Fruit fly (Drosophila melanogaster) whole organism, embryonic: ENCODE results near the gene CG15923.
A peak's percentile ranks its signal among the peaks of the same experiment; 100 is the strongest.

Source experiments
- Atf6 ChIP-seq: fragments of 200-800 bp; sonication (Bioruptor generic); IDR thresholded peaks from 2 replicates; pipeline ENCODE4 v1.3.6; 2022; ENCODE audit warnings: missing biosample characterization, missing genetic modification characterization
- Blimp-1 ChIP-seq: fragments of 200-800 bp; sonication (Bioruptor generic); optimal IDR thresholded peaks from 3 replicates; lab custom pipeline; 2018; ENCODE audit warnings: missing biosample characterization, missing genetic modification characterization, mild to moderate bottlenecking, moderate library complexity, missing genetic modification reagents
- CG1024 ChIP-seq: fragments of 200-800 bp; sonication (Bioruptor generic); IDR thresholded peaks from 2 replicates; pipeline ENCODE4 v1.3.6; 2022; ENCODE audit warnings: missing biosample characterization, missing genetic modification characterization
- CG10274 ChIP-seq: fragments of 200-800 bp; sonication (Bioruptor generic); optimal IDR thresholded peaks from 3 replicates; lab custom pipeline; 2017; ENCODE audit warnings: missing biosample characterization, mild to moderate bottlenecking, missing genetic modification characterization
- CG13424 ChIP-seq: fragments of 200-800 bp; sonication (Bioruptor generic); optimal IDR thresholded peaks from 2 replicates; lab custom pipeline; 2019; ENCODE audit warnings: missing biosample characterization, mild to moderate bottlenecking, missing genetic modification characterization, moderate library complexity
- CG14710 ChIP-seq: fragments of 200-800 bp; sonication (Bioruptor generic); optimal IDR thresholded peaks from 3 replicates; lab custom pipeline; 2019; ENCODE audit warnings: missing biosample characterization, mild to moderate bottlenecking, missing genetic modification characterization, moderate library complexity
- CG1602 ChIP-seq: fragments of 200-800 bp; sonication (Bioruptor generic); optimal IDR thresholded peaks from 3 replicates; lab custom pipeline; 2016; ENCODE audit warnings: missing biosample characterization, missing genetic modification characterization
- CG1647 ChIP-seq: fragments of 200-800 bp; sonication (Bioruptor generic); optimal IDR thresholded peaks from 3 replicates; lab custom pipeline; 2016; ENCODE audit warnings: missing biosample characterization, missing genetic modification characterization
- CG16813 ChIP-seq: fragments of 200-800 bp; sonication (Bioruptor generic); IDR thresholded peaks from 3 replicates; pipeline ENCODE4 v1.3.6; 2022; ENCODE audit warnings: missing biosample characterization, missing genetic modification characterization; ENCODE audit not compliant: partially characterized antibody
- CG1792 ChIP-seq: fragments of 200-800 bp; sonication (Bioruptor generic); optimal IDR thresholded peaks from 2 replicates; lab custom pipeline; 2016; ENCODE audit warnings: missing biosample characterization, missing genetic modification characterization
- CG2712 ChIP-seq: fragments of 200-800 bp; optimal IDR thresholded peaks from 3 replicates; lab custom pipeline; 2019; ENCODE audit warnings: missing biosample characterization, mild to moderate bottlenecking, missing genetic modification characterization, moderate library complexity
- CG32532 ChIP-seq: fragments of 200-800 bp; sonication (Bioruptor generic); IDR thresholded peaks from 2 replicates; pipeline ENCODE4 v1.3.6; 2022; ENCODE audit warnings: missing biosample characterization, missing genetic modification characterization
- CG32767 ChIP-seq: fragments of 200-800 bp; sonication (Bioruptor generic); IDR thresholded peaks from 2 replicates; pipeline ENCODE4 v1.3.6; 2022; ENCODE audit warnings: missing biosample characterization, missing genetic modification characterization
- CG3281 ChIP-seq: fragments of 200-800 bp; sonication (Bioruptor generic); optimal IDR thresholded peaks from 3 replicates; lab custom pipeline; 2017; ENCODE audit warnings: missing biosample characterization, mild to moderate bottlenecking, missing genetic modification characterization
- CG33557 ChIP-seq: fragments of 200-800 bp; sonication (Bioruptor generic); optimal IDR thresholded peaks from 2 replicates; lab custom pipeline; 2019; ENCODE audit warnings: missing biosample characterization, mild to moderate bottlenecking, missing genetic modification characterization, moderate library complexity
- CG3726 ChIP-seq: fragments of 200-800 bp; sonication (Bioruptor generic); IDR thresholded peaks from 3 replicates; pipeline ENCODE4, ENCODE4 v1.3.6; 2022; ENCODE audit warnings: missing biosample characterization, missing genetic modification characterization
- CG3995 ChIP-seq: fragments of 200-800 bp; sonication (Bioruptor generic); optimal IDR thresholded peaks from 3 replicates; lab custom pipeline; 2016; ENCODE audit warnings: missing biosample characterization, missing genetic modification characterization
- CG43689 ChIP-seq: fragments of 200-800 bp; sonication (Bioruptor generic); IDR thresholded peaks from 2 replicates; pipeline ENCODE4 v1.3.6; 2022; ENCODE audit warnings: missing biosample characterization, missing genetic modification characterization
- CG4424 ChIP-seq: fragments of 200-800 bp; sonication (Bioruptor generic); optimal IDR thresholded peaks from 3 replicates; lab custom pipeline; 2016; ENCODE audit warnings: missing biosample characterization, missing genetic modification characterization
- CG5180 ChIP-seq: fragments of 200-800 bp; sonication (Bioruptor generic); optimal IDR thresholded peaks from 3 replicates; lab custom pipeline; 2017; ENCODE audit warnings: missing biosample characterization, missing genetic modification characterization, mild to moderate bottlenecking, moderate library complexity, missing genetic modification reagents
- CG8924 ChIP-seq: fragments of 200-800 bp; optimal IDR thresholded peaks from 3 replicates; lab custom pipeline; 2019; ENCODE audit warnings: missing biosample characterization, mild to moderate bottlenecking, missing genetic modification characterization, moderate library complexity
- Chrac-16 ChIP-seq: fragments of 200-800 bp; sonication (Bioruptor generic); optimal IDR thresholded peaks from 3 replicates; lab custom pipeline; 2016; ENCODE audit warnings: missing biosample characterization, missing genetic modification characterization
- D19A ChIP-seq: fragments of 200-800 bp; optimal IDR thresholded peaks from 3 replicates; lab custom pipeline; 2019; ENCODE audit warnings: missing biosample characterization, mild to moderate bottlenecking, missing genetic modification characterization, moderate library complexity
- Dfd ChIP-seq, 2 experiments: fragments of >200 bp; optimal IDR thresholded peaks; 2 replicates each; lab custom pipeline; 2017; ENCODE audit warnings: missing biosample characterization in 2 of 2, missing genetic modification characterization in 2 of 2
- Dip2 ChIP-seq: fragments of 200-800 bp; sonication (Bioruptor generic); IDR thresholded peaks from 2 replicates; pipeline ENCODE4 v1.3.6; 2022; ENCODE audit warnings: missing biosample characterization, missing genetic modification characterization
- Fer1 ChIP-seq: fragments of 200-800 bp; sonication (Bioruptor generic); optimal IDR thresholded peaks from 2 replicates; lab custom pipeline; 2017; ENCODE audit warnings: missing biosample characterization, mild to moderate bottlenecking, missing genetic modification characterization
- Hr39 ChIP-seq: fragments of >200 bp; optimal IDR thresholded peaks from 2 replicates; lab custom pipeline; 2017
- Lhr ChIP-seq: fragments of 200-800 bp; sonication (Bioruptor generic); optimal IDR thresholded peaks from 3 replicates; lab custom pipeline; 2017; ENCODE audit warnings: mild to moderate bottlenecking, missing biosample characterization, missing genetic modification reagents, missing genetic modification characterization
- MESR4 ChIP-seq: fragments of 200-800 bp; sonication (Bioruptor generic); optimal IDR thresholded peaks from 2 replicates; lab custom pipeline; 2018; ENCODE audit warnings: missing biosample characterization, mild to moderate bottlenecking, missing genetic modification characterization, moderate library complexity
- Neu2 ChIP-seq: fragments of 200-800 bp; sonication (Bioruptor generic); optimal IDR thresholded peaks from 3 replicates; lab custom pipeline; 2016; ENCODE audit warnings: missing biosample characterization, missing genetic modification characterization, borderline replicate concordance
- PHDP ChIP-seq: fragments of 200-800 bp; sonication (Bioruptor generic); optimal IDR thresholded peaks from 3 replicates; lab custom pipeline; 2018; ENCODE audit warnings: missing biosample characterization, mild to moderate bottlenecking, missing genetic modification characterization, moderate library complexity
- TFAM ChIP-seq: fragments of 200-800 bp; sonication (Bioruptor generic); optimal IDR thresholded peaks from 2 replicates; lab custom pipeline; 2017; ENCODE audit warnings: missing biosample characterization, missing genetic modification characterization, inconsistent platforms
- ap ChIP-seq: fragments of 200-800 bp; sonication (Bioruptor generic); IDR thresholded peaks from 2 replicates; pipeline ENCODE4 v1.3.6; 2022; ENCODE audit warnings: missing biosample characterization, missing genetic modification characterization
- bigmax ChIP-seq: fragments of 200-800 bp; sonication (Bioruptor generic); optimal IDR thresholded peaks from 2 replicates; lab custom pipeline; 2018; ENCODE audit warnings: missing biosample characterization, mild to moderate bottlenecking, missing genetic modification characterization
- cg ChIP-seq: fragments of 200-800 bp; sonication (Bioruptor generic); optimal IDR thresholded peaks from 3 replicates; lab custom pipeline; 2019; ENCODE audit warnings: missing biosample characterization, mild to moderate bottlenecking, missing genetic modification characterization, moderate library complexity
- chinmo ChIP-seq: fragments of 200-800 bp; sonication (Bioruptor generic); IDR thresholded peaks from 4 replicates; pipeline ENCODE4 v1.3.6; 2022; ENCODE audit warnings: missing biosample characterization, missing genetic modification characterization; ENCODE audit not compliant: partially characterized antibody
- chn ChIP-seq: fragments of 200-800 bp; sonication (Bioruptor generic); optimal IDR thresholded peaks from 2 replicates; lab custom pipeline; 2016; ENCODE audit warnings: missing biosample characterization, missing genetic modification characterization
- da ChIP-seq: fragments of 200-800 bp; sonication (Bioruptor generic); optimal IDR thresholded peaks from 2 replicates; lab custom pipeline; 2016; ENCODE audit warnings: missing biosample characterization, missing genetic modification characterization
- dysf ChIP-seq: fragments of 200-800 bp; sonication (Bioruptor generic); IDR thresholded peaks from 3 replicates; pipeline ENCODE4 v1.3.6; 2022; ENCODE audit warnings: missing biosample characterization, missing genetic modification characterization
- esg ChIP-seq: fragments of 200-800 bp; sonication (Bioruptor generic); conservative IDR thresholded peaks from 2 replicates; pipeline ENCODE4 v1.3.6; 2022; ENCODE audit warnings: missing biosample characterization, missing genetic modification characterization
- exex ChIP-seq: fragments of 200-800 bp; sonication (Bioruptor generic); optimal IDR thresholded peaks from 4 replicates; lab custom pipeline; 2018; ENCODE audit warnings: missing biosample characterization, mild to moderate bottlenecking, missing genetic modification characterization, moderate library complexity
- fru ChIP-seq: fragments of >200 bp; optimal IDR thresholded peaks from 2 replicates; lab custom pipeline; 2017
- gfzf ChIP-seq: fragments of 200-800 bp; sonication (Bioruptor generic); optimal IDR thresholded peaks from 2 replicates; lab custom pipeline; 2016; ENCODE audit warnings: missing biosample characterization, mild to moderate bottlenecking, missing genetic modification characterization, moderate library complexity
- grn ChIP-seq: fragments of 200-800 bp; sonication (Bioruptor generic); optimal IDR thresholded peaks from 3 replicates; lab custom pipeline; 2017; ENCODE audit warnings: missing biosample characterization, missing genetic modification characterization
- lbe ChIP-seq: fragments of 200-800 bp; sonication (Bioruptor generic); optimal IDR thresholded peaks from 2 replicates; lab custom pipeline; 2016; ENCODE audit warnings: missing biosample characterization, mild to moderate bottlenecking, missing genetic modification characterization
- pnt ChIP-seq: fragments of 200-800 bp; sonication (Bioruptor generic); optimal IDR thresholded peaks from 3 replicates; lab custom pipeline; 2016; ENCODE audit warnings: missing biosample characterization, missing genetic modification characterization
- pros ChIP-seq: fragments of 200-800 bp; sonication (Bioruptor generic); optimal IDR thresholded peaks from 3 replicates; lab custom pipeline; 2019; ENCODE audit warnings: missing biosample characterization, mild to moderate bottlenecking, missing genetic modification characterization, moderate library complexity
- run ChIP-seq: fragments of 200-800 bp; sonication (Bioruptor generic); optimal IDR thresholded peaks from 3 replicates; lab custom pipeline; 2018; ENCODE audit warnings: missing biosample characterization, mild to moderate bottlenecking, missing genetic modification characterization
- schlank ChIP-seq: fragments of 200-800 bp; sonication (Bioruptor generic); optimal IDR thresholded peaks from 2 replicates; lab custom pipeline; 2018; ENCODE audit warnings: missing biosample characterization, mild to moderate bottlenecking, missing genetic modification characterization
- tin ChIP-seq: fragments of 200-800 bp; sonication (Bioruptor generic); optimal IDR thresholded peaks from 3 replicates; lab custom pipeline; 2016; ENCODE audit warnings: missing biosample characterization, missing genetic modification characterization
- zen2 ChIP-seq: fragments of 200-800 bp; sonication (Bioruptor generic); IDR thresholded peaks from 3 replicates; pipeline ENCODE4 v1.3.6; 2022; ENCODE audit warnings: missing biosample characterization, missing genetic modification characterization; ENCODE audit not compliant: partially characterized antibody

The CG15923 gene

dm6 chr3R:20579816-20580215 is 36.9 kb downstream of the CG15923 start, which contains the start of the genes EloB and Srp14 (continued):
- TF ChIP-seq Lhr (GFP tag; lab: Kevin White, UChicago), result peak; percentile 77
- TF ChIP-seq da, result peak; percentile 31
- peak; percentile 96 for TF ChIP-seq zen2
- no peak for TF ChIP-seq fru (lab: Kevin White, UChicago)
- peak; percentile 70; the same call in 1 of the 2 replicates for TF ChIP-seq CG32767 (GFP tag; lab: Robert Waterston, UW)
- TF ChIP-seq CG13424, result peak; percentile 88
- peak; percentile 84 for TF ChIP-seq CG4424 (GFP tag; lab: Kevin White, UChicago)
- TF ChIP-seq D19A (tag; lab: Kevin White, UChicago), result no peak
- 0 out of 3 replicates have a peak, but pooled peaks have one; percentile 13 for TF ChIP-seq CG3726 (GFP tag; lab: Robert Waterston, UW)
- peak; percentile 79 for TF ChIP-seq CG1602 (GFP tag; lab: Kevin White, UChicago)
- peak; percentile 89 for TF ChIP-seq CG32532 (GFP tag; lab: Robert Waterston, UW)
- TF ChIP-seq tin, result peak; percentile 86
- 0 out of 2 replicates have a peak, but pooled peaks have one; percentile 33 for TF ChIP-seq ap (GFP tag; lab: Robert Waterston, UW)
- peak; percentile 2 for TF ChIP-seq bigmax (GFP tag; lab: Kevin White, UChicago)
- TF ChIP-seq Dip2 (GFP tag; lab: Robert Waterston, UW), result no peak
- peak; percentile 57 for TF ChIP-seq pnt
- peak; percentile 87 for TF ChIP-seq CG8924 (tag; lab: Kevin White, UChicago)
- peak; percentile 53; the same call in 1 of the 2 replicates for TF ChIP-seq CG43689 (GFP tag; lab: Robert Waterston, UW)
- peak; percentile 85 for TF ChIP-seq lbe
- peak; percentile 77; the same call in 1 of the 2 replicates for TF ChIP-seq Atf6 (GFP tag; lab: Robert Waterston, UW)
- TF ChIP-seq CG16813 (GFP tag; lab: Robert Waterston, UW), result peak; percentile 97
- TF ChIP-seq CG5180 (GFP tag; lab: Kevin White, UChicago), result no peak
- TF ChIP-seq CG2712 (tag; lab: Kevin White, UChicago), result peak; percentile 86
- TF ChIP-seq grn (GFP tag; lab: Kevin White, UChicago), result no peak
- peak; percentile 68 for TF ChIP-seq CG33557 (GFP tag; lab: Kevin White, UChicago)
- peak; percentile 52 for TF ChIP-seq run (tag; lab: Kevin White, UChicago)
- TF ChIP-seq Blimp-1 (GFP tag; lab: Kevin White, UChicago), result peak; percentile 73
- peak; percentile 90 for TF ChIP-seq MESR4 (GFP tag; lab: Kevin White, UChicago)
- TF ChIP-seq TFAM, result peak; percentile 69
- peak; percentile 92 for TF ChIP-seq chinmo (GFP tag; lab: Robert Waterston, UW)
- no peak for TF ChIP-seq exex (tag; lab: Kevin White, UChicago)
- peak; percentile 47 for TF ChIP-seq schlank
- no peak for TF ChIP-seq CG10274 (GFP tag; lab: Kevin White, UChicago)
- no peak for TF ChIP-seq cg (GFP tag; lab: Kevin White, UChicago)
- TF ChIP-seq CG3995, result peak; percentile 32
- peak; percentile 95 for TF ChIP-seq CG14710 (tag; lab: Kevin White, UChicago)
- TF ChIP-seq dysf, result peak; percentile 72; the same call in 2 of the 3 replicates
- peak; percentile 75 for TF ChIP-seq CG1024 (GFP tag; lab: Robert Waterston, UW)
- TF ChIP-seq CG1647 (GFP tag; lab: Kevin White, UChicago), result peak; percentile 83
- no peak for TF ChIP-seq Dfd (GFP tag; optimal IDR thresholded peaks at IDR 0.05; lab: Kevin White, UChicago)
- no peak for TF ChIP-seq Neu2 (GFP tag; lab: Kevin White, UChicago)
- TF ChIP-seq PHDP (tag; lab: Kevin White, UChicago), result peak; percentile 85
- peak; percentile 78 for TF ChIP-seq Fer1 (GFP tag; lab: Kevin White, UChicago)
- TF ChIP-seq CG3281 (GFP tag; lab: Kevin White, UChicago), result peak; percentile 81
- peak; percentile 55 for TF ChIP-seq esg (GFP tag; lab: Robert Waterston, UW)
- TF ChIP-seq gfzf, result peak; percentile 78
- peak; percentile 84 for TF ChIP-seq Chrac-16 (GFP tag; lab: Kevin White, UChicago)
- TF ChIP-seq CG1792, result peak; percentile 65
- TF ChIP-seq chn (GFP tag; lab: Kevin White, UChicago), result peak; percentile 90
- TF ChIP-seq Hr39 (lab: Kevin White, UChicago), result no peak
- TF ChIP-seq pros, result no peak
